Worm (Caenorhabditis elegans) whole organism, young adult: Measurements from ENCODE around the gene F13E6.1.

Experiments used
- B0019.2 ChIP-seq: fragments of 200-800 bp; sonication (Bioruptor generic); conservative IDR thresholded peaks from 2 replicates; pipeline ENCODE4 v1.3.6; 2022; ENCODE audit warnings: missing genetic modification reagents, missing genetic modification characterization, missing compliant biosample characterization
- B0035.1 ChIP-seq: sonication (generic microtip); optimal IDR thresholded peaks from 2 replicates; lab custom pipeline; 2016; ENCODE audit warnings: missing genetic modification characterization, mild to moderate bottlenecking, missing compliant biosample characterization, missing genotype, missing genetic modification reagents
- C06A6.2 ChIP-seq: fragments of 200-800 bp; sonication (Bioruptor generic); conservative IDR thresholded peaks from 2 replicates; pipeline ENCODE4 v1.3.6; 2022; ENCODE audit warnings: missing genetic modification characterization, missing compliant biosample characterization
- D2030.7 ChIP-seq: fragments of 200-800 bp; sonication (Bioruptor generic); IDR thresholded peaks from 2 replicates; pipeline ENCODE4 v1.3.6; 2022; ENCODE audit warnings: missing genetic modification reagents, missing genetic modification characterization, missing compliant biosample characterization
- F10E7.11 ChIP-seq: sonication (generic microtip); optimal IDR thresholded peaks from 2 replicates; lab custom pipeline; 2017; ENCODE audit warnings: mild to moderate bottlenecking, missing genetic modification characterization, moderate library complexity, missing compliant biosample characterization
- F23B12.7 ChIP-seq: sonication (generic microtip); optimal IDR thresholded peaks from 2 replicates; lab custom pipeline; 2017; ENCODE audit warnings: missing genetic modification characterization, mild to moderate bottlenecking, missing compliant biosample characterization, antibody characterized with exemption, moderate library complexity; ENCODE audit not compliant: insufficient read depth
- F37B4.10 ChIP-seq: fragments of 200-800 bp; sonication (Bioruptor generic); IDR thresholded peaks from 2 replicates; pipeline ENCODE4 v1.3.6; 2022; ENCODE audit warnings: missing genetic modification characterization, missing compliant biosample characterization
- F39B2.1 ChIP-seq: fragments of 200-800 bp; sonication (Bioruptor generic); IDR thresholded peaks from 2 replicates; pipeline ENCODE4 v1.3.6; 2022; ENCODE audit warnings: missing genetic modification reagents, missing genetic modification characterization, missing compliant biosample characterization
- F57A8.1 ChIP-seq: fragments of 200-800 bp; sonication (Bioruptor generic); optimal IDR thresholded peaks from 2 replicates; lab custom pipeline; 2018; ENCODE audit warnings: mild to moderate bottlenecking, missing genetic modification characterization, moderate library complexity, missing compliant biosample characterization
- K11D2.4 ChIP-seq: fragments of 200-800 bp; sonication (Bioruptor generic); IDR thresholded peaks from 2 replicates; pipeline ENCODE4 v1.3.6; 2022; ENCODE audit warnings: missing genetic modification reagents, missing genetic modification characterization, missing compliant biosample characterization
- K12H6.12 ChIP-seq: fragments of 200-800 bp; sonication (Bioruptor generic); optimal IDR thresholded peaks from 2 replicates; lab custom pipeline; 2018; ENCODE audit warnings: mild to moderate bottlenecking, missing genetic modification characterization, missing compliant biosample characterization
- T07F8.4 ChIP-seq: sonication (generic microtip); optimal IDR thresholded peaks from 2 replicates; lab custom pipeline; 2016; ENCODE audit warnings: mild to moderate bottlenecking, missing genetic modification characterization, moderate library complexity, missing compliant biosample characterization
- Y53F4B.3 ChIP-seq: fragments of 200-800 bp; sonication (Bioruptor generic); IDR thresholded peaks from 2 replicates; pipeline ENCODE4 v1.3.6; 2022; ENCODE audit warnings: missing genetic modification reagents, missing genetic modification characterization, missing compliant biosample characterization
- Y67H2A.10 ChIP-seq: fragments of 200-800 bp; sonication (Bioruptor generic); conservative IDR thresholded peaks from 2 replicates; pipeline ENCODE4 v1.3.6; 2022; ENCODE audit warnings: missing genetic modification reagents, missing genetic modification characterization, missing compliant biosample characterization
- Y79H2A.3 ChIP-seq: fragments of 200-800 bp; sonication (Bioruptor generic); conservative IDR thresholded peaks from 2 replicates; pipeline ENCODE4 v1.3.6; 2022; ENCODE audit warnings: missing genetic modification reagents, missing genetic modification characterization, missing compliant biosample characterization
- Y95B8A.8 ChIP-seq: fragments of 200-800 bp; sonication (Bioruptor generic); IDR thresholded peaks from 2 replicates; pipeline ENCODE4 v1.3.6; 2022; ENCODE audit warnings: missing genetic modification reagents, missing genetic modification characterization, missing compliant biosample characterization
- aptf-2 ChIP-seq: fragments of 200-800 bp; sonication (Bioruptor generic); conservative IDR thresholded peaks from 2 replicates; pipeline ENCODE4 v1.3.6; 2022; ENCODE audit warnings: missing genetic modification reagents, missing genetic modification characterization, missing compliant biosample characterization
- attf-5 ChIP-seq: fragments of 200-800 bp; sonication (Bioruptor generic); optimal IDR thresholded peaks from 2 replicates; lab custom pipeline; 2018; ENCODE audit warnings: mild to moderate bottlenecking, missing genetic modification characterization, missing compliant biosample characterization
- cebp-1 ChIP-seq, 2 experiments: fragments of 200-800 bp in 1 of 2; sonication (Bioruptor generic) in 1 of 2; sonication (generic microtip) in 1 of 2; IDR thresholded peaks in 1 of 2; optimal IDR thresholded peaks in 1 of 2; 2 replicates each; pipeline versions ENCODE4 v1.3.6 to Lab custom; 2017 to 2022; ENCODE audit warnings: missing compliant biosample characterization in 2 of 2, missing genetic modification characterization in 2 of 2, mild to moderate bottlenecking in 1 of 2, missing genetic modification reagents in 1 of 2, moderate library complexity in 1 of 2
- ceh-27 ChIP-seq: fragments of 200-800 bp; sonication (Bioruptor generic); optimal IDR thresholded peaks from 2 replicates; lab custom pipeline; 2018; ENCODE audit warnings: mild to moderate bottlenecking, missing genetic modification characterization, moderate library complexity, missing compliant biosample characterization
- ceh-79 ChIP-seq: sonication (generic microtip); optimal IDR thresholded peaks from 2 replicates; lab custom pipeline; 2017; ENCODE audit warnings: mild to moderate bottlenecking, missing genetic modification characterization, missing compliant biosample characterization
- dpl-1 ChIP-seq: fragments of 150-350 bp; optimal IDR thresholded peaks from 2 replicates; lab custom pipeline; 2014; ENCODE audit warnings: missing biosample characterization, missing genetic modification reagents, missing genetic modification characterization
- ekl-4 ChIP-seq: fragments of 200-800 bp; sonication (Bioruptor generic); IDR thresholded peaks from 2 replicates; pipeline ENCODE4 v1.3.6; 2022; ENCODE audit warnings: missing genetic modification reagents, missing genetic modification characterization, missing compliant biosample characterization
- gei-17 ChIP-seq: fragments of 200-800 bp; sonication (Bioruptor generic); optimal IDR thresholded peaks from 2 replicates; lab custom pipeline; 2018; ENCODE audit warnings: mild to moderate bottlenecking, missing genetic modification characterization, missing compliant biosample characterization
- lag-1 ChIP-seq: fragments of 200-800 bp; sonication (Bioruptor generic); IDR thresholded peaks from 2 replicates; pipeline ENCODE4 v1.3.6; 2022; ENCODE audit warnings: missing genetic modification reagents, missing genetic modification characterization, missing compliant biosample characterization
- let-607 ChIP-seq, 2 experiments: fragments of 200-800 bp in 1 of 2; sonication (Bioruptor generic) in 1 of 2; sonication (generic microtip) in 1 of 2; optimal IDR thresholded peaks; 2 replicates each; lab custom pipeline; 2016 to 2018; ENCODE audit warnings: mild to moderate bottlenecking in 2 of 2, missing compliant biosample characterization in 2 of 2, missing genetic modification characterization in 2 of 2, moderate library complexity in 2 of 2, missing genotype in 1 of 2
- lin-35 ChIP-seq, 3 experiments: fragments of 150-350 bp in 2 of 3; sonication (generic microtip) in 1 of 3; optimal IDR thresholded peaks; 2 replicates each; lab custom pipeline; 2014 to 2018; ENCODE audit warnings: missing biosample characterization in 3 of 3, missing genetic modification characterization in 3 of 3, missing genetic modification reagents in 3 of 3
- lin-40 ChIP-seq: sonication (generic microtip); optimal IDR thresholded peaks from 2 replicates; lab custom pipeline; 2016; ENCODE audit warnings: missing genetic modification characterization, mild to moderate bottlenecking, missing compliant biosample characterization, missing genotype, missing genetic modification reagents
- madf-10 ChIP-seq: sonication (generic microtip); optimal IDR thresholded peaks from 2 replicates; lab custom pipeline; 2016; ENCODE audit warnings: mild to moderate bottlenecking, missing genetic modification characterization, missing compliant biosample characterization
- madf-3 ChIP-seq: fragments of 200-800 bp; sonication (Bioruptor generic); IDR thresholded peaks from 2 replicates; pipeline ENCODE4 v1.3.6; 2022; ENCODE audit warnings: missing genetic modification reagents, missing genetic modification characterization, missing compliant biosample characterization
- mcd-1 ChIP-seq: fragments of 200-800 bp; sonication (Bioruptor generic); IDR thresholded peaks from 2 replicates; pipeline ENCODE4 v1.3.6; 2022; ENCODE audit warnings: missing genetic modification reagents, missing genetic modification characterization, missing compliant biosample characterization
- nfya-2 ChIP-seq: fragments of 200-800 bp; sonication (Bioruptor generic); IDR thresholded peaks from 2 replicates; pipeline ENCODE4 v1.3.6; 2022; ENCODE audit warnings: missing genetic modification reagents, missing genetic modification characterization, missing compliant biosample characterization
- nfyb-1 ChIP-seq: fragments of 200-800 bp; sonication (Bioruptor generic); IDR thresholded peaks from 2 replicates; pipeline ENCODE4 v1.3.6; 2022; ENCODE audit warnings: missing genetic modification reagents, missing genetic modification characterization, missing compliant biosample characterization
- nhr-179 ChIP-seq: sonication (generic microtip); optimal IDR thresholded peaks from 2 replicates; lab custom pipeline; 2016; ENCODE audit warnings: mild to moderate bottlenecking, missing genetic modification characterization, missing compliant biosample characterization
- nhr-27 ChIP-seq: fragments of 200-800 bp; sonication (Bioruptor generic); optimal IDR thresholded peaks from 2 replicates; lab custom pipeline; 2018; ENCODE audit warnings: mild to moderate bottlenecking, missing genetic modification characterization, moderate library complexity, missing compliant biosample characterization
- nhr-80 ChIP-seq: sonication (generic microtip); optimal IDR thresholded peaks from 2 replicates; lab custom pipeline; 2016; ENCODE audit warnings: missing genetic modification characterization, missing compliant biosample characterization
- nhr-90 ChIP-seq: sonication (generic microtip); optimal IDR thresholded peaks from 2 replicates; lab custom pipeline; 2016; ENCODE audit warnings: missing genotype, mild to moderate bottlenecking, missing genetic modification characterization, missing compliant biosample characterization
- rcor-1 ChIP-seq: fragments of 200-800 bp; sonication (Bioruptor generic); IDR thresholded peaks from 2 replicates; pipeline ENCODE4 v1.3.6; 2022; ENCODE audit warnings: missing genetic modification reagents, missing genetic modification characterization, missing compliant biosample characterization
- rec-8 ChIP-seq, 2 experiments: sonication (generic microtip); optimal IDR thresholded peaks; 2 replicates each; lab custom pipeline; 2016; ENCODE audit warnings: mild to moderate bottlenecking in 2 of 2, missing genetic modification characterization in 2 of 2, missing genetic modification reagents in 2 of 2, missing genotype in 2 of 2, missing biosample characterization in 1 of 2, missing compliant biosample characterization in 1 of 2, moderate library complexity in 1 of 2
- snpc-1.1 ChIP-seq: sonication (generic microtip); optimal IDR thresholded peaks from 2 replicates; lab custom pipeline; 2017; ENCODE audit warnings: missing genetic modification characterization, mild to moderate bottlenecking, missing compliant biosample characterization, antibody characterized with exemption, moderate library complexity, missing genotype, missing genetic modification reagents; ENCODE audit not compliant: insufficient read depth
- zfh-2 ChIP-seq: fragments of 200-800 bp; sonication (Bioruptor generic); conservative IDR thresholded peaks from 2 replicates; pipeline ENCODE4 v1.3.6; 2022; ENCODE audit warnings: missing genetic modification reagents, missing genetic modification characterization, missing compliant biosample characterization
- ztf-18 ChIP-seq: sonication (generic microtip); optimal IDR thresholded peaks from 2 replicates; lab custom pipeline; 2016; ENCODE audit warnings: missing genotype, mild to moderate bottlenecking, missing genetic modification characterization, missing compliant biosample characterization
- ztf-22 ChIP-seq: fragments of 200-800 bp; sonication (Bioruptor generic); optimal IDR thresholded peaks from 2 replicates; lab custom pipeline; 2018; ENCODE audit warnings: mild to moderate bottlenecking, missing genetic modification characterization, moderate library complexity, missing compliant biosample characterization
- ztf-26 ChIP-seq: sonication (generic microtip); optimal IDR thresholded peaks from 2 replicates; lab custom pipeline; 2017; ENCODE audit warnings: missing genetic modification characterization, missing compliant biosample characterization
- ztf-3 ChIP-seq: fragments of 200-800 bp; sonication (Bioruptor generic); optimal IDR thresholded peaks from 2 replicates; lab custom pipeline; 2018; ENCODE audit warnings: mild to moderate bottlenecking, missing genetic modification characterization, missing compliant biosample characterization

F13E6.1 gene

ce11 chrX:10637048-10637928 is 39.6 kb downstream of the F13E6.1 start (continued):
- TF ChIP-seq attf-5 (GFP tag; lab: Kevin White, UChicago) (peak; percentile 60), F10E7.11 (tag; lab: Kevin White, UChicago) (no peak), rcor-1 (peak; percentile 27; the same call in 1 of the 2 replicates), ztf-26 (peak; percentile 22), B0019.2 (GFP tag; lab: Robert Waterston, UW) (no peak), gei-17 (GFP tag; lab: Kevin White, UChicago) (peak; percentile 55), lin-35 (GFP tag; optimal IDR thresholded peaks at IDR 0.05; lab: Kevin White, UChicago) (peak in 1 of 3 experiments; percentile 42), madf-10 (tag; lab: Kevin White, UChicago) (peak; percentile 98), ztf-22 (GFP tag; lab: Kevin White, UChicago) (no peak), D2030.7 (GFP tag; lab: Robert Waterston, UW) (no peak), snpc-1.1 (tag; lab: Kevin White, UChicago) (no peak), F23B12.7 (tag; lab: Kevin White, UChicago) (no peak), rec-8 (tag; optimal IDR thresholded peaks at IDR 0.05; lab: Kevin White, UChicago) (no peak), nfyb-1 (GFP tag; lab: Robert Waterston, UW) (peak; percentile 75; the same call in 1 of the 2 replicates), T07F8.4 (tag; lab: Kevin White, UChicago) (no peak), Y53F4B.3 (GFP tag; lab: Robert Waterston, UW) (no peak), zfh-2 (GFP tag; lab: Robert Waterston, UW) (peak; percentile 99), nhr-90 (tag; lab: Kevin White, UChicago) (peak; percentile 27), lag-1 (GFP tag; lab: Robert Waterston, UW) (no peak), let-607 (tag; optimal IDR thresholded peaks at IDR 0.05; lab: Kevin White, UChicago) (peak in 1 of 2 experiments; percentile 16), ceh-79 (no peak), ztf-3 (GFP tag; lab: Kevin White, UChicago) (no peak), cebp-1 (GFP tag; IDR thresholded peaks at IDR 0.05; lab: Robert Waterston, UW) (no peak; the same call in 1 of the 2 replicates), cebp-1 (tag; optimal IDR thresholded peaks at IDR 0.05; lab: Kevin White, UChicago) (peak; percentile 78), lin-40 (tag; lab: Kevin White, UChicago) (peak; percentile 81), Y67H2A.10 (GFP tag; lab: Robert Waterston, UW) (no peak), F39B2.1 (GFP tag; lab: Robert Waterston, UW) (no peak), Y95B8A.8 (GFP tag; lab: Robert Waterston, UW) (no peak), F57A8.1 (GFP tag; lab: Kevin White, UChicago) (no peak), C06A6.2 (GFP tag; lab: Robert Waterston, UW) (peak; percentile 41; the same call in 1 of the 2 replicates), dpl-1 (GFP tag; lab: Kevin White, UChicago) (no peak), aptf-2 (GFP tag; lab: Robert Waterston, UW) (no peak), mcd-1 (GFP tag; lab: Robert Waterston, UW) (peak; percentile 60), nhr-179 (tag; lab: Kevin White, UChicago) (no peak), ztf-18 (tag; lab: Kevin White, UChicago) (peak; percentile 51), F37B4.10 (GFP tag; lab: Robert Waterston, UW) (no peak), K11D2.4 (peak; percentile 65), nhr-80 (tag; lab: Kevin White, UChicago) (peak; percentile 97), madf-3 (GFP tag; lab: Robert Waterston, UW) (no peak), ceh-27 (peak; percentile 78), ekl-4 (GFP tag; lab: Robert Waterston, UW) (no peak), Y79H2A.3 (GFP tag; lab: Robert Waterston, UW) (no peak), nfya-2 (no peak), K12H6.12 (tag; lab: Kevin White, UChicago) (peak; percentile 65), nhr-27 (no peak), B0035.1 (tag; lab: Kevin White, UChicago) (no peak)
